Worm (Caenorhabditis elegans) whole organism, young adult: ENCODE measurements around the gene B0280.11.

Experiments used
- ama-1 ChIP-seq, 3 experiments: fragments of 150-350 bp in 1 of 3; sonication (generic microtip) in 2 of 3; optimal IDR thresholded peaks; 2 replicates each; lab custom pipeline; 2014 to 2018; ENCODE audit warnings: missing biosample characterization in 2 of 3, missing genetic modification characterization in 2 of 3, missing genetic modification reagents in 2 of 3
- ceh-27 ChIP-seq: fragments of 200-800 bp; sonication (Bioruptor generic); optimal IDR thresholded peaks from 2 replicates; lab custom pipeline; 2018; ENCODE audit warnings: mild to moderate bottlenecking, missing genetic modification characterization, moderate library complexity, missing compliant biosample characterization
- ceh-91 ChIP-seq: fragments of 200-800 bp; sonication (Bioruptor generic); IDR thresholded peaks from 2 replicates; pipeline ENCODE4 v1.3.6; 2022; ENCODE audit warnings: missing genetic modification reagents, missing genetic modification characterization, missing compliant biosample characterization
- efl-1 ChIP-seq: fragments of 150-350 bp; optimal IDR thresholded peaks from 2 replicates; lab custom pipeline; 2014; ENCODE audit warnings: missing biosample characterization, missing genetic modification reagents, missing genetic modification characterization
- hmg-20 ChIP-seq: fragments of 200-800 bp; sonication (Bioruptor generic); IDR thresholded peaks from 2 replicates; pipeline ENCODE4 v1.3.6; 2022; ENCODE audit warnings: missing genetic modification reagents, missing genetic modification characterization, missing compliant biosample characterization
- hsf-1 ChIP-seq: fragments of 200-800 bp; sonication (Bioruptor generic); IDR thresholded peaks from 2 replicates; pipeline ENCODE4 v1.3.6; 2022; ENCODE audit warnings: missing genetic modification reagents, missing genetic modification characterization, missing compliant biosample characterization
- let-607 ChIP-seq, 2 experiments: fragments of 200-800 bp in 1 of 2; sonication (Bioruptor generic) in 1 of 2; sonication (generic microtip) in 1 of 2; optimal IDR thresholded peaks; 2 replicates each; lab custom pipeline; 2016 to 2018; ENCODE audit warnings: mild to moderate bottlenecking in 2 of 2, missing compliant biosample characterization in 2 of 2, missing genetic modification characterization in 2 of 2, moderate library complexity in 2 of 2, missing genotype in 1 of 2
- nhr-120 ChIP-seq: fragments of 200-800 bp; sonication (Bioruptor generic); IDR thresholded peaks from 2 replicates; pipeline ENCODE4 v1.3.6; 2022; ENCODE audit warnings: missing genetic modification characterization, missing compliant biosample characterization
- sea-2 ChIP-seq: fragments of 200-800 bp; sonication (Bioruptor generic); IDR thresholded peaks from 2 replicates; pipeline ENCODE4 v1.3.6; 2022; ENCODE audit warnings: missing genetic modification characterization, missing compliant biosample characterization
- snpc-1.1 ChIP-seq: sonication (generic microtip); optimal IDR thresholded peaks from 2 replicates; lab custom pipeline; 2017; ENCODE audit warnings: missing genetic modification characterization, mild to moderate bottlenecking, missing compliant biosample characterization, antibody characterized with exemption, moderate library complexity, missing genotype, missing genetic modification reagents; ENCODE audit not compliant: insufficient read depth
- snpc-4 ChIP-seq, 5 experiments: fragments of 150-350 bp in 1 of 5; sonication (generic microtip) in 4 of 5; optimal IDR thresholded peaks; 2 replicates each; lab custom pipeline; 2014 to 2018; ENCODE audit warnings: missing genetic modification characterization in 5 of 5, missing biosample characterization in 3 of 5, antibody characterized with exemption in 2 of 5, mild to moderate bottlenecking in 2 of 5, missing compliant biosample characterization in 2 of 5, missing genotype in 2 of 5, moderate library complexity in 2 of 5, missing genetic modification reagents in 1 of 5
- tbx-9 ChIP-seq: sonication (generic microtip); optimal IDR thresholded peaks from 2 replicates; lab custom pipeline; 2016; ENCODE audit warnings: borderline replicate concordance, missing genetic modification characterization, inconsistent platforms, missing compliant biosample characterization
- unc-62 ChIP-seq: fragments of 150-350 bp; optimal IDR thresholded peaks from 2 replicates; lab custom pipeline; 2014; ENCODE audit warnings: missing biosample characterization, missing genetic modification reagents, missing genetic modification characterization
- xnd-1 ChIP-seq: sonication (generic microtip); optimal IDR thresholded peaks from 2 replicates; lab custom pipeline; 2016; ENCODE audit warnings: missing genotype, missing genetic modification reagents, missing genetic modification characterization, missing compliant biosample characterization

ce11 chrIII:7101814-7102477 lies 36.1 kb downstream of the B0280.11 start:
- no peak for TF ChIP-seq nhr-120
- 0 out of 2 replicates have a peak, but pooled peaks have one; percentile 34 for TF ChIP-seq hmg-20 (GFP tag; lab: Robert Waterston, UW)
- TF ChIP-seq ceh-27 = no peak
- no peak for TF ChIP-seq sea-2 (GFP tag; lab: Robert Waterston, UW)
- TF ChIP-seq snpc-4 (GFP tag; optimal IDR thresholded peaks at IDR 0.05; lab: Kevin White, UChicago) = peak; percentile 37
- peak in 1 of 4 experiments; percentile 71 for TF ChIP-seq snpc-4 (tag; optimal IDR thresholded peaks at IDR 0.05; lab: Kevin White, UChicago)
- TF ChIP-seq efl-1 = peak; percentile 51
- TF ChIP-seq tbx-9 (tag; lab: Kevin White, UChicago) = no peak
- no peak; the same call in none of the 2 replicates for TF ChIP-seq ceh-91 (GFP tag; lab: Robert Waterston, UW)
- no peak for TF ChIP-seq let-607 (tag; optimal IDR thresholded peaks at IDR 0.05; lab: Kevin White, UChicago)
- TF ChIP-seq snpc-1.1 = peak; percentile 75
- TF ChIP-seq ama-1 (optimal IDR thresholded peaks at IDR 0.05; lab: Kevin White, UChicago) = no peak
- peak in 1 of 2 experiments; percentile 88 for TF ChIP-seq ama-1 (GFP tag; optimal IDR thresholded peaks at IDR 0.05; lab: Kevin White, UChicago)
- TF ChIP-seq unc-62 (GFP tag; lab: Kevin White, UChicago) = no peak
- peak; percentile 59 for TF ChIP-seq xnd-1 (tag; lab: Kevin White, UChicago)
- peak; percentile 84 for TF ChIP-seq hsf-1
